Fruit fly (Drosophila melanogaster): ENCODE results near the gene CG7565.
"Not testable (repeated sequence)": the region's sequence is repeated elsewhere in the genome, so short reads cannot be mapped to it uniquely, and the experiment has no call there.

CG7565 gene

DNA sequence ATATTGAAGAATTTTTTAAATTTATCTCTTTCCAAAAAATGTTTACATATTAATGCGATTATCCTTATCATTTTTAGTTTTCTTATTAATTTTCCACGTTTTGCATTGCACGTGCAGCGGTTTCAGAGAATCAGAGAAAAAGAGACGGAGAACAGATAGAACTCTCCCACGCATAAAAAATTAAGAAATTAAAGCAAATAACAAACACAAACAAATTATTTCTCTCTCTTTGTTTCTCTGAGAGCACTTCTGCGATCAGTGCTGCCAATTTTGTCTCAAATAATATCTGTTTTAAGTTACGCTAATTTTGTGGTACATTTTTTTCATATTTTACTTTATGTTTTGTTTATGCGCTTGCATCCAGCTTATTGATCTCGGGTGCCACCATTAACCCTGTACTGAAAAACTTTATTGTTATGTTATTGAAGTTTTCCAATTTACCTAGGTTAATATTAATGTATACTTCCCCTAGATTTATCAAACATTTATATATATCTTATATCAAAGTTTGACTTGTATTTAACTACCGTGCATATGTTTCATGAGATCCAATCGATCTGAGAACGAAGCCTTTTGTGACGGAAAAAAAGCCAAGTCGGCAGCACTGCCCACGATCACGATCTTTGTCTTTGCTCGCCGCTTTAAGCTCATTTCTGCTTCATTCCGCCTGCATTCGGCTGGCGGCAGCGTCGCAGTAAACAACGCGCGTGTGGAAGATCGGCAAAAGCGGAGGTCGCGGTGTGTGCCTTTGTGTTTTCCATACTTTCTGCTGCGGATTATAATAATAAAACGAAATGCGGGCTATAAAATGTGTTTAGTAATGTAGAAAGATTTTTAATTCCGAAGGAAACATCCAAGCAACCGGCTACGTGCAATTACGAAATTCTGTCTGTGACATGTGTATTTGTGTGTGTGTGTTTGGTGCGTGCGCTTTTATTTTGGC is 28.1 kb downstream of the CG7565 start, which contains the start of gene Sarm:
Gene Sarm (plus strand): TSS at position 661 of the 943 bp plus-strand sequence.
- no peak for TF ChIP-seq Hr78 (GFP tag; optimal IDR thresholded peaks at IDR 0.05)
- TF ChIP-seq usp (GFP tag; optimal IDR thresholded peaks at IDR 0.05), result no peak
- peak; percentile 60 for TF ChIP-seq fru (GFP tag; optimal IDR thresholded peaks at IDR 0.05)
- TF ChIP-seq sv (GFP tag; optimal IDR thresholded peaks at IDR 0.05), result no peak
- peak; percentile 50 for TF ChIP-seq br (GFP tag; optimal IDR thresholded peaks at IDR 0.05)
- TF ChIP-seq lola (GFP tag; optimal IDR thresholded peaks at IDR 0.05), result no peak
- no peak for TF ChIP-seq CrebA (GFP tag; optimal IDR thresholded peaks at IDR 0.05; ENCODE audit: borderline replicate concordance)
- no peak for TF ChIP-seq Dfd (GFP tag; optimal IDR thresholded peaks at IDR 0.05)
- TF ChIP-seq pan (optimal IDR thresholded peaks at IDR 0.05), result no peak
- peak; percentile 64 for TF ChIP-seq psq (GFP tag; optimal IDR thresholded peaks at IDR 0.05)
- no peak for TF ChIP-seq Rel (GFP tag; optimal IDR thresholded peaks at IDR 0.05)
- peak; percentile 62 for TF ChIP-seq Rel (tag; optimal IDR thresholded peaks at IDR 0.05)
- peak; percentile 0 for TF ChIP-seq Vsx2 (GFP tag; optimal IDR thresholded peaks at IDR 0.05; ENCODE audit: partially characterized antibody)
- TF ChIP-seq brk (GFP tag; optimal IDR thresholded peaks at IDR 0.05), result no peak
- no peak for TF ChIP-seq N (GFP tag; optimal IDR thresholded peaks at IDR 0.05)
- no peak for TF ChIP-seq Abd-B (GFP tag; optimal IDR thresholded peaks at IDR 0.05)
- TF ChIP-seq CG32264 (GFP tag; optimal IDR thresholded peaks at IDR 0.05), result no peak
- peak in 1 of 2 experiments; percentile 60 for TF ChIP-seq foxo (GFP tag; optimal IDR thresholded peaks at IDR 0.05)
- no peak for TF ChIP-seq Hnf4 (GFP tag; optimal IDR thresholded peaks at IDR 0.05)
- TF ChIP-seq jim (GFP tag; optimal IDR thresholded peaks at IDR 0.05), result peak; percentile 40
- TF ChIP-seq Mio (GFP tag; optimal IDR thresholded peaks at IDR 0.05), result no peak
- TF ChIP-seq h (GFP tag; optimal IDR thresholded peaks at IDR 0.05), result peak; percentile 66
- no peak for TF ChIP-seq dl (GFP tag; optimal IDR thresholded peaks at IDR 0.05; ENCODE audit: insufficient read depth in 1 of 2, partially characterized antibody in 2 of 2)
- TF ChIP-seq Dif (GFP tag; optimal IDR thresholded peaks at IDR 0.05; ENCODE audit: partially characterized antibody), result peak; percentile 56
- peak; percentile 38 for TF ChIP-seq OdsH (GFP tag; optimal IDR thresholded peaks at IDR 0.05)
- peak; percentile 16 for TF ChIP-seq sage (GFP tag; optimal IDR thresholded peaks at IDR 0.05)
- peak; percentile 49 for TF ChIP-seq ey (GFP tag; optimal IDR thresholded peaks at IDR 0.05)
- no peak for TF ChIP-seq GATAd (GFP tag; optimal IDR thresholded peaks at IDR 0.05)
- TF ChIP-seq tai (GFP tag; optimal IDR thresholded peaks at IDR 0.05), result no peak
- peak; percentile 48 for TF ChIP-seq woc (GFP tag; optimal IDR thresholded peaks at IDR 0.05)
- TF ChIP-seq rgr (GFP tag; optimal IDR thresholded peaks at IDR 0.05), result peak; percentile 33
- peak; percentile 98 for TF ChIP-seq Myc (optimal IDR thresholded peaks at IDR 0.05)
- TF ChIP-seq CG9705 (GFP tag; optimal IDR thresholded peaks at IDR 0.05), result peak; percentile 50
- TF ChIP-seq dsf (GFP tag; optimal IDR thresholded peaks at IDR 0.05; ENCODE audit: borderline replicate concordance), result peak; percentile 10
- peak; percentile 68 for TF ChIP-seq HLH106 (tag; optimal IDR thresholded peaks at IDR 0.05)
- peak; percentile 58 for TF ChIP-seq dmrt93B (GFP tag; optimal IDR thresholded peaks at IDR 0.05)
- peak; percentile 77 for TF ChIP-seq Sp1 (GFP tag; optimal IDR thresholded peaks at IDR 0.05)
- TF ChIP-seq Jra (GFP tag; optimal IDR thresholded peaks at IDR 0.05), result no peak
- peak; percentile 50 for TF ChIP-seq Hr83 (GFP tag; optimal IDR thresholded peaks at IDR 0.05; ENCODE audit: poor library complexity, severe bottlenecking)

DNA sequence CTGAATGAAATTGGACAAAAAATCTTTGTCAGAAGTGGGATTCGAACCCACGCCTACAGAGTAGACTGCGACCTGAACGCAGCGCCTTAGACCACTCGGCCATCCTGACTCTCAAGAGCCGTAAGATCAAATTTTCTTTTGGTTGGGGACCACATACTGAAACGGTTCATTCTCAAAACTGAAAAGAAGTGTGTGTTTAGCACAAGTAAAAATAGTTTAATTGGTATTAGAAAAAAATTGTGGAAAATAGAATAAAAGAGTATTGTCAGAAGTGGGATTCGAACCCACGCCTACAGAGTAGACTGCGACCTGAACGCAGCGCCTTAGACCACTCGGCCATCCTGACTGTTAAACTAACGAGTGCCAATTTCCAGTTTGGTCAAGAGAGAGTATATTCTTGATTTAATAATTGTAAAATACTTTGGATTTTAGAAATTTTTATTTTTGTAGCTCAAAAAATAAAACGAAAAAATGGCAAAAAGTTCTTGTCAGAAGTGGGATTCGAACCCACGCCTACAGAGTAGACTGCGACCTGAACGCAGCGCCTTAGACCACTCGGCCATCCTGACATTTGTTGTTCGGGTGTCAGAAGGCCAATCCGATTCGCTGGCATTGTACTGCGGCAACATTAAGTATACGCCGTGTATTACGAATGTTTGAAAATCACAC is 31.3 kb downstream of the CG7565 start:
- TF ChIP-seq CrebA (GFP tag; optimal IDR thresholded peaks at IDR 0.05; ENCODE audit: borderline replicate concordance) (peak; percentile 82), Rel (tag; optimal IDR thresholded peaks at IDR 0.05) (peak; percentile 11), woc (GFP tag; optimal IDR thresholded peaks at IDR 0.05) (peak; percentile 11)
- TF ChIP-seq Rel (GFP tag; optimal IDR thresholded peaks at IDR 0.05), result not testable (repeated sequence)

All from whole organism, wandering third instar larva.